Fruit fly (Drosophila melanogaster): Measurements from ENCODE around the gene Sgsf.

DNA sequence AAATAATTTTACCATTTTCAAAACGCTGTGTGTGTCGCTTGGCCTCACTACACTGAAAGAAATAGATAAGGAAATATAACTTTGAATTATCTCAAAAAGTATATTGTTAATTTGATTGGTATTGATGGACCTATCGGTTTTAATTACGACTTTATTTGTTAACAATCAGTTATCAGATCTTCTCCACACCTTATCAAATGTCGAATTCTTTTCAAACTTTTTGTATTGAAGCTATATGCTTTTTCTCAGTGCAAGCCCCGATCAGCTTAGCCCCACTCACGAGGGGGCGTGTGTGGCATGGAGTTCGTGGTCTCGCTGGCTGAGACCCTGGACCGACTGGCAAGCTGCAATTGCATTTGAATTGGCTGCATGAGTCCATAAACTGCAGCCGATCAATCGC, 44.2 kb upstream of the Sgsf start:
- TF ChIP-seq Eip78C (GFP tag) (peak; percentile 85), ss (GFP tag; optimal IDR thresholded peaks at IDR 0.05) (no peak), Sox14 (GFP tag; optimal IDR thresholded peaks at IDR 0.05) (peak; percentile 45), CG11294 (GFP tag; IDR thresholded peaks at IDR 0.05) (peak; percentile 49), Sox102F (GFP tag; optimal IDR thresholded peaks at IDR 0.05) (no peak), OdsH (GFP tag; optimal IDR thresholded peaks at IDR 0.05) (peak; percentile 46), CG32006 (GFP tag; optimal IDR thresholded peaks at IDR 0.05) (peak; percentile 78), CG15336 (GFP tag; IDR thresholded peaks at IDR 0.05) (peak; percentile 84), Gug (GFP tag; IDR thresholded peaks at IDR 0.05) (peak; percentile 58), net (GFP tag; optimal IDR thresholded peaks at IDR 0.05) (peak; percentile 28)

Measured in whole organism, prepupa.